Fruit fly (Drosophila melanogaster) whole organism, prepupa: ENCODE measurements around the gene CG7065.

ENCODE experiments used
- Hr38 ChIP-seq: sonication (Bioruptor generic); optimal IDR thresholded peaks from 2 replicates; lab custom pipeline; 2016; ENCODE audit warnings: missing biosample characterization, missing genetic modification characterization
- spab ChIP-seq: fragments of 200-800 bp; sonication (Bioruptor generic); optimal IDR thresholded peaks from 2 replicates; lab custom pipeline; 2017; ENCODE audit warnings: missing biosample characterization, mild to moderate bottlenecking, missing genetic modification characterization, missing genetic modification reagents

dm6 chrX:9196362-9196761, 54.1 kb downstream of the CG7065 start, which contains the start of gene CG12118:
- TF ChIP-seq Hr38 (GFP tag; lab: Kevin White, UChicago) (no peak), spab (GFP tag; lab: Kevin White, UChicago) (no peak)
